Fruit fly (Drosophila melanogaster) whole organism, pupa: ENCODE data around the gene Ir76a.

Source experiments
- CG10348 ChIP-seq: fragments of 200-800 bp; sonication (Bioruptor generic); IDR thresholded peaks from 2 replicates; pipeline ENCODE4 v1.3.6; 2022; ENCODE audit warnings: missing biosample characterization, missing genetic modification characterization
- CG12605 ChIP-seq: fragments of 200-800 bp; sonication (Bioruptor generic); IDR thresholded peaks from 2 replicates; pipeline ENCODE4 v1.3.6; 2022; ENCODE audit warnings: missing biosample characterization, missing genetic modification characterization
- CG13204 ChIP-seq: fragments of 200-800 bp; sonication (Bioruptor generic); optimal IDR thresholded peaks from 2 replicates; lab custom pipeline; 2018; ENCODE audit warnings: missing biosample characterization, mild to moderate bottlenecking, missing genetic modification characterization, moderate library complexity
- CG14655 ChIP-seq: fragments of 200-800 bp; sonication (Bioruptor generic); optimal IDR thresholded peaks from 3 replicates; lab custom pipeline; 2017; ENCODE audit warnings: mild to moderate bottlenecking, missing biosample characterization, missing genetic modification reagents, missing genetic modification characterization
- CG15710 ChIP-seq: fragments of 200-800 bp; sonication (Bioruptor generic); optimal IDR thresholded peaks from 2 replicates; lab custom pipeline; 2018; ENCODE audit warnings: missing biosample characterization, mild to moderate bottlenecking, missing genetic modification characterization, moderate library complexity
- CG17806 ChIP-seq: fragments of 200-800 bp; sonication (Bioruptor generic); optimal IDR thresholded peaks from 2 replicates; lab custom pipeline; 2018; ENCODE audit warnings: missing biosample characterization, mild to moderate bottlenecking, missing genetic modification characterization, moderate library complexity
- CG32121 ChIP-seq: fragments of 200-800 bp; sonication (Bioruptor generic); IDR thresholded peaks from 2 replicates; pipeline ENCODE4 v1.3.6; 2022; ENCODE audit warnings: missing biosample characterization, missing genetic modification characterization
- CG34367 ChIP-seq: fragments of 200-800 bp; sonication (Bioruptor generic); optimal IDR thresholded peaks from 2 replicates; lab custom pipeline; 2018; ENCODE audit warnings: missing biosample characterization, mild to moderate bottlenecking, missing genetic modification characterization
- CG4496 ChIP-seq: fragments of 200-800 bp; sonication (Bioruptor generic); IDR thresholded peaks from 3 replicates; pipeline ENCODE4 v1.3.6; 2022; ENCODE audit warnings: missing biosample characterization, missing genetic modification characterization
- CG8159 ChIP-seq: fragments of 200-800 bp; sonication (Bioruptor generic); optimal IDR thresholded peaks from 3 replicates; lab custom pipeline; 2018; ENCODE audit warnings: missing biosample characterization, mild to moderate bottlenecking, missing genetic modification characterization, moderate library complexity
- CG8301 ChIP-seq: fragments of 200-800 bp; sonication (Bioruptor generic); optimal IDR thresholded peaks from 2 replicates; lab custom pipeline; 2018; ENCODE audit warnings: missing biosample characterization, mild to moderate bottlenecking, missing genetic modification characterization
- CG9948 ChIP-seq: fragments of 200-800 bp; sonication (Bioruptor generic); optimal IDR thresholded peaks from 2 replicates; lab custom pipeline; 2018; ENCODE audit warnings: missing biosample characterization, mild to moderate bottlenecking, missing genetic modification characterization, moderate library complexity
- D1 ChIP-seq: fragments of 200-800 bp; sonication (Bioruptor generic); optimal IDR thresholded peaks from 2 replicates; lab custom pipeline; 2018; ENCODE audit warnings: missing biosample characterization, mild to moderate bottlenecking, missing genetic modification characterization, moderate library complexity
- EcR ChIP-seq: fragments of 200-800 bp; sonication (Bioruptor generic); optimal IDR thresholded peaks from 3 replicates; lab custom pipeline; 2019; ENCODE audit warnings: missing biosample characterization, missing genetic modification characterization, mild to moderate bottlenecking, moderate library complexity, missing genetic modification reagents
- Ets98B ChIP-seq: fragments of 200-800 bp; sonication (Bioruptor generic); IDR thresholded peaks from 2 replicates; pipeline ENCODE4 v1.3.6; 2022; ENCODE audit warnings: missing biosample characterization, missing genetic modification characterization
- Pif1A ChIP-seq: fragments of 200-800 bp; sonication (Bioruptor generic); optimal IDR thresholded peaks from 3 replicates; lab custom pipeline; 2016; ENCODE audit warnings: missing biosample characterization, missing genetic modification characterization
- Pif1B ChIP-seq: fragments of 200-800 bp; sonication (Bioruptor generic); optimal IDR thresholded peaks from 3 replicates; lab custom pipeline; 2016; ENCODE audit warnings: missing biosample characterization, missing genetic modification characterization
- Snoo ChIP-seq: fragments of 200-800 bp; sonication (Bioruptor generic); optimal IDR thresholded peaks from 3 replicates; lab custom pipeline; 2017; ENCODE audit warnings: missing biosample characterization, mild to moderate bottlenecking, missing genetic modification characterization, inconsistent platforms
- fd96Ca ChIP-seq: fragments of 200-800 bp; sonication (Bioruptor generic); IDR thresholded peaks from 3 replicates; pipeline ENCODE4 v1.3.6; 2022; ENCODE audit warnings: missing biosample characterization, missing genetic modification characterization
- gl ChIP-seq: fragments of 200-800 bp; sonication (Bioruptor generic); optimal IDR thresholded peaks from 2 replicates; lab custom pipeline; 2018; ENCODE audit warnings: missing biosample characterization, mild to moderate bottlenecking, missing genetic modification characterization
- rn ChIP-seq: fragments of 200-800 bp; sonication (Bioruptor generic); IDR thresholded peaks from 2 replicates; pipeline ENCODE4 v1.3.6; 2022; ENCODE audit warnings: missing biosample characterization, missing genetic modification characterization

Ir76a gene

DNA sequence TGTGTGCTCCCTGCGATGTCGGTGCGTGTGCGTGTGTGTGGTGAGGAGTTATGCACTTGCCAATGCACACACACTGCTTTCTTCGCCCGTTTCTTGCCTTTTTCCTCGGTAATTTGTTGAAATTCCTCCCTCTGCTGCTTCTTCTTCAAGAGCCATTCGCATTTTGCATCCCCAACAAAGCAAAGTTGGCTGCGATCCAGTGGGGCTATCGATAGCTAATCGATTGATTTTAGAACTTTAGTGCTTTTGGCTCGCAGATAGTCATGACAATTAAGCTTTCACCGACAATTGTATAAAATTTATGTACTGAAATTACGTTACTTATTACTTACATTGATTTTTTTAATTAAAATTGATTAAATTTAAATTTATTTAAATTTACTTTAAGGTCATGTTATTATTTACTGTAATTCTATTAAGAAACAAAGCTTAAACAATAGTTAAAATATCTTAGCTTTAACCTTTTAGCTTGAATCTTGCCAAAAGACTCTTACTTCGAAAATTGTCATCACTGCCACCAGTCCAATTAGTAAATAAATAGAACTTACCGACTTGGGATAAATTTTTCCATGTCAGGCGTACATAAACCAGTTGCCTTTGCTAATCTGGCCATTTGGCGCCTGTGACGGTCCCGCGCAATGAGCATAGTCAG is 35.2 kb downstream of the Ir76a start, which contains the start of the genes trc and CG32221:
TSS of gene trc (minus strand) at position 162 of the 652 bp plus-strand sequence.
TSS of gene CG32221 (plus strand) at position 528 of the 652 bp plus-strand sequence.
- TF ChIP-seq CG34367 (no peak), Snoo (tag; lab: Kevin White, UChicago) (peak; percentile 58), CG8301 (tag; lab: Kevin White, UChicago) (no peak), CG4496 (0 out of 3 replicates have a peak, but pooled peaks have one; percentile 41), CG14655 (GFP tag; lab: Kevin White, UChicago) (no peak)

DNA sequence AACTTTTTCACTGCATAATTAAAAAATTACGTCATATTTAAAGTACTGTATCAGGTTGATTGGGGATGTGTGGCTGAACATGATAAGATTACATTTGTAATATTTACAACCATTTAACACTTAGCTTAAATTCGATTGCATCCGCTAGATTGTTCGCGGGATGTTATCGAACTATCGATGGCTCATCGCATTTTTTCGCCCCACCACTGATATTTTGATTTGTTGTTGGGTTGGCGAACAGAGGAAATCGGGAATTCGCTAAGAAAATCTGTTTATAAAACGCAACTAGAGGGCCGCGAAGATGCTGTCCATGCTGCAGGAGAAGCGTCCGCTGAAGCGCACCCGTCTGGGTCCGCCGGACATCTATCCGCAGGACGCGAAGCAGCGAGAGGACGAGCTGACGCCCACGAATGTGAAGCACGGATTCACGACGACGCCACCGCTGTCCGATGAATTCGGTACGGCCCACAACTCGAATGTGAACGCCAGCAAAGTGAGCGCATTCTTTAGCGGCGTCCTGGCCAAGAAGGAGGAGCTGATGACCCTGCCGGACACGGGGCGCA is 37.4 kb downstream of the Ir76a start, which contains the start of gene kto:
TSS of gene kto (plus strand) at position 240 of the 563 bp plus-strand sequence.
- TF ChIP-seq CG32121 (GFP tag; lab: Robert Waterston, UW) (no peak), CG14655 (GFP tag; lab: Kevin White, UChicago) (no peak), Pif1B (GFP tag; lab: Kevin White, UChicago) (no peak), CG4496 (no peak), D1 (tag; lab: Kevin White, UChicago) (no peak), CG13204 (no peak), CG17806 (no peak), CG8159 (tag; lab: Kevin White, UChicago) (no peak), fd96Ca (no peak), Pif1A (no peak), CG15710 (tag; lab: Kevin White, UChicago) (no peak), rn (GFP tag; lab: Robert Waterston, UW) (no peak), gl (tag; lab: Kevin White, UChicago) (no peak), CG34367 (no peak), CG10348 (no peak), Snoo (tag; lab: Kevin White, UChicago) (no peak), EcR (no peak)

- no peak for TF ChIP-seq CG4496
Measured at dm6 chr3L:19844507-19844906, 45.4 kb downstream of the Ir76a start.

- TF ChIP-seq rn (GFP tag; lab: Robert Waterston, UW) (no peak), CG8159 (tag; lab: Kevin White, UChicago) (no peak), CG17806 (no peak), CG10348 (no peak), Pif1A (no peak), EcR (no peak), Ets98B (GFP tag; lab: Robert Waterston, UW) (peak; percentile 36; the same call in 1 of the 2 replicates), CG4496 (peak; percentile 13; the same call in 1 of the 3 replicates), CG32121 (GFP tag; lab: Robert Waterston, UW) (no peak), CG15710 (tag; lab: Kevin White, UChicago) (no peak), D1 (tag; lab: Kevin White, UChicago) (no peak)
Measured at dm6 chr3L:19845047-19845906, 46.2 kb downstream of the Ir76a start, which contains the start of gene Papss. Papss (plus strand) TSS chr3L:19845293.

DNA sequence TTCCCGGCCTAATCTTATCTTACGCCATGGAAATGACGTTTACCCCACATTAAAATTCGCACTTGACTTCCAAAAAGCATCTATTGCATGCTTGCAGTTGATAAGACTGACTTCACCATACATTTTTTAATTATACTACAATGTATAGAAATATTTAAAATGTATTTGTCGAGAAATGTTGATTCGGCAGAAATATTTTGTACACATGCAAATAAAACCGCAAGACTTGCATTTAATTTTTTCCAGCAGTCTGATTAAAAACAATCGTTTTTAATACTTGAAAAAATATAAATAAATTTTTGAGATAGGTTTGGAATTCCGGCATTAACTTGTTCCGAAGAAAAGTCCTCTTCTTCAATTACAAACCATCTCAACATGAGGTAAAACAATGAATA is 46.8 kb downstream of the Ir76a start:
- no peak for TF ChIP-seq CG32121 (GFP tag; lab: Robert Waterston, UW)
- no peak for TF ChIP-seq CG8301 (tag; lab: Kevin White, UChicago)
- TF ChIP-seq CG8159 (tag; lab: Kevin White, UChicago), result no peak
- TF ChIP-seq Ets98B (GFP tag; lab: Robert Waterston, UW), result no peak
- TF ChIP-seq CG10348, result no peak
- TF ChIP-seq CG9948 (tag; lab: Kevin White, UChicago), result no peak
- TF ChIP-seq CG12605 (GFP tag; lab: Robert Waterston, UW), result no peak
- no peak for TF ChIP-seq rn (GFP tag; lab: Robert Waterston, UW)
- TF ChIP-seq CG13204, result no peak
- TF ChIP-seq gl (tag; lab: Kevin White, UChicago), result no peak

- TF ChIP-seq CG8159 (tag; lab: Kevin White, UChicago) (no peak), Ets98B (GFP tag; lab: Robert Waterston, UW) (0 out of 2 replicates have a peak, but pooled peaks have one; percentile 20)
Measured at dm6 chr3L:19846960-19847359, 47.9 kb downstream of the Ir76a start.

dm6 chr3L:19848080-19848479 is 49.0 kb downstream of the Ir76a start:
- TF ChIP-seq Ets98B (GFP tag; lab: Robert Waterston, UW) (no peak), CG4496 (0 out of 3 replicates have a peak, but pooled peaks have one; percentile 22)
